Worm (Caenorhabditis elegans): ENCODE results near the gene srx-117.

DNA sequence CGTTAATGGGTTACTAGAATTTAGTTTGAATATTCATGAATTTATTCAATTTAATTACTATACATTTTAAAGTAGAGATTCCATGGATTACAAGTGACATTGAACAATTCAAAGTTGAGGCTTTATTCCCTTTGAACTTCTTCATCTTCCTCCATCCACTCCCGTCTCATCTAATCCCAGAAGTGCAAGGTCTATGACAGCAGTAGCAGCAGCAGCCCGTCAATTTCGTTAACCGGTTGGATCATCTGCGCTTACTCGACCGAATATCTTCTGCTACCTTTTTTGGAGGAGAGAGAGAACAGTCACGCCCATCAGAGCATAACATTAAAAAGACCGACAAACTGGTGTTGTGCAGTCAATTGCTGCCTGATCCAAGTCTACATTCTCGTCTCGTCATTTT is 27.0 kb upstream of the srx-117 start, which contains the start of gene M03E7.2:
- no peak for TF ChIP-seq B0035.1 (tag; optimal IDR thresholded peaks at IDR 0.05)
- TF ChIP-seq pha-4 (tag; optimal IDR thresholded peaks at IDR 0.05) = no peak
- TF ChIP-seq Y79H2A.3 (GFP tag; conservative IDR thresholded peaks at IDR 0.05) = no peak
- TF ChIP-seq ama-1 (optimal IDR thresholded peaks at IDR 0.05) = no peak
- no peak for TF ChIP-seq ama-1 (GFP tag; optimal IDR thresholded peaks at IDR 0.05)
- TF ChIP-seq F49E8.2 (tag; optimal IDR thresholded peaks at IDR 0.05; ENCODE audit: insufficient read depth) = no peak
- TF ChIP-seq unc-62 (GFP tag; optimal IDR thresholded peaks at IDR 0.05) = no peak
